Worm (Caenorhabditis elegans): ENCODE measurements around the gene C04E12.2.
"Not testable (repeated sequence)": the region's sequence is repeated elsewhere in the genome, so short reads cannot be mapped to it uniquely, and the experiment has no call there.

C04E12.2 gene

ce11 chrV:3394694-3395240, 26.9 kb downstream of the C04E12.2 start, which contains the start of gene T20D4.15:
Gene T20D4.15, minus strand, starts transcription at chrV:3394744.
- no peak for TF ChIP-seq rnt-1 (tag; optimal IDR thresholded peaks at IDR 0.05)
- no peak for TF ChIP-seq F13H6.1 (tag; optimal IDR thresholded peaks at IDR 0.05)
- no peak for TF ChIP-seq ceh-2 (tag; optimal IDR thresholded peaks at IDR 0.05)
- TF ChIP-seq K09A11.1 (tag; optimal IDR thresholded peaks at IDR 0.05; ENCODE audit: insufficient read depth), result no peak
- no peak for TF ChIP-seq sox-2 (GFP tag; IDR thresholded peaks at IDR 0.05)
- no peak for TF ChIP-seq pag-3 (tag; optimal IDR thresholded peaks at IDR 0.05; ENCODE audit: borderline replicate concordance)
- TF ChIP-seq nhr-11 (tag; optimal IDR thresholded peaks at IDR 0.05), result no peak
- no peak for TF ChIP-seq unc-42 (tag; optimal IDR thresholded peaks at IDR 0.05)

DNA sequence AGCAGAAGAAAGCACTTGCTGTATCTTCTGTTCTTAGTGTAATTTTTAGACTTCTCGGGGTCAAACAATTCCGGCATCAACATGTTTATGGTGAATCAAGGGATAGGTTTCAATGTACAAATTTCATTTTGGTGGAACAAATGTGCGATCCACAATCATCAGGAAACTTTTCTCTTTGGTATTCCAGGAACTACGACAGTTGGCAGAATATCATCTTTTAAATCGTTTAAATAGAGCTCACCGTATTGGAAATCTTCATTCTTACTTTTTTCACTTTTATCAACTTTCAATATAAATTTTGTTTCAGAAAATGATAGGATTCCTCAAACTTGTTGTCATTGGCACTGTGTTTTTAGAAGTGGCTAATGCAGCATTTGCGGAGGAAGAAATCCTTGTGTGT, 28.9 kb downstream of the C04E12.2 start, which contains the start of gene T20D4.12:
TSS of gene T20D4.12 (plus strand) at position 301 of the 400 bp plus-strand sequence.
- TF ChIP-seq unc-42, pax-1, ceh-31 (tag; optimal IDR thresholded peaks at IDR 0.05): not testable (repeated sequence)

DNA sequence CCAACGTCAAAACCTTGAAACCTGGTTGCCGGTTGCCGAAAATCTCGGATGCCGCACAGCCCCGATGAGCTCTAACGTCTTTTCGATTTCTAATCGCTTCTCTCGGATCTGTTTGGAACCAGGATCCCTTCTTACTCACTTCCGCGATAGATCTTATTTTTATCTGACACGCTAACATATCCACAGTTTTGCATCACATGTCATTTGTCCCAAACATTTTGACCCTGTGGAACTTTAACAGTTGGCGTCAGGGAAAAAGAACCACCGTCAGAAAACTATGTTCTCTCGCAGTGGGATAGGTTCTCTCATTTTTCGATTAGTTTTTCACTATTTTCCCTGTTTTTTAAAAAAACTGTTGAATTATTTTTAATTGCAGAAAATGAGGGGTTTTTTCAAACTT, 30.4 kb downstream of the C04E12.2 start, which contains the start of gene T20D4.11:
TSS of gene T20D4.11 (plus strand) at position 377 of the 400 bp plus-strand sequence.
- no peak for TF ChIP-seq Y22D7AL.16 (tag; optimal IDR thresholded peaks at IDR 0.05)
- no peak for TF ChIP-seq lin-11 (tag; optimal IDR thresholded peaks at IDR 0.05)
- no peak for TF ChIP-seq unc-55 (GFP tag; optimal IDR thresholded peaks at IDR 0.05)
- TF ChIP-seq lim-6 (tag; optimal IDR thresholded peaks at IDR 0.05), result no peak
- no peak for TF ChIP-seq ama-1 (optimal IDR thresholded peaks at IDR 0.05)
- TF ChIP-seq nhr-232 (tag; optimal IDR thresholded peaks at IDR 0.05), result no peak
- TF ChIP-seq fkh-10 (GFP tag; optimal IDR thresholded peaks at IDR 0.05), result no peak
- TF ChIP-seq ceh-45 (GFP tag; IDR thresholded peaks at IDR 0.05), result no peak
- no peak for TF ChIP-seq F13H6.1 (tag; optimal IDR thresholded peaks at IDR 0.05)
- no peak for TF ChIP-seq sox-4 (tag; optimal IDR thresholded peaks at IDR 0.05)
- no peak for TF ChIP-seq nfya-1 (tag; optimal IDR thresholded peaks at IDR 0.05)
- TF ChIP-seq elt-4 (tag; optimal IDR thresholded peaks at IDR 0.05), result no peak
- TF ChIP-seq pha-4 (tag; optimal IDR thresholded peaks at IDR 0.05), result no peak
- TF ChIP-seq pat-9 (tag; optimal IDR thresholded peaks at IDR 0.05), result no peak
- TF ChIP-seq gmeb-2 (tag; optimal IDR thresholded peaks at IDR 0.05), result no peak

ce11 chrV:3399952-3400351, 32.1 kb downstream of the C04E12.2 start, which contains the start of gene T20D4.10:
Gene T20D4.10, plus strand, starts transcription at chrV:3400252.
- not testable (repeated sequence) for TF ChIP-seq dve-1, sdc-2, ceh-34 (tag; optimal IDR thresholded peaks at IDR 0.05)

ce11 chrV:3408602-3409001, 40.7 kb downstream of the C04E12.2 start, which contains the start of gene T20D4.7:
Gene T20D4.7, plus strand, starts transcription at chrV:3408902.
- no peak for TF ChIP-seq dmd-4 (tag; optimal IDR thresholded peaks at IDR 0.05; ENCODE audit: borderline replicate concordance)
- no peak for TF ChIP-seq C08G9.2 (tag; optimal IDR thresholded peaks at IDR 0.05)
- TF ChIP-seq ceh-34 (tag; optimal IDR thresholded peaks at IDR 0.05), result no peak
- TF ChIP-seq ceh-24 (tag; optimal IDR thresholded peaks at IDR 0.05), result no peak
- TF ChIP-seq unc-3 (GFP tag; conservative IDR thresholded peaks at IDR 0.05), result no peak
- TF ChIP-seq unc-3 (tag; optimal IDR thresholded peaks at IDR 0.05), result no peak
- TF ChIP-seq pat-9 (tag; optimal IDR thresholded peaks at IDR 0.05), result no peak
- TF ChIP-seq nfya-1 (tag; optimal IDR thresholded peaks at IDR 0.05), result no peak
- TF ChIP-seq hlh-15 (tag; optimal IDR thresholded peaks at IDR 0.05), result no peak
- TF ChIP-seq T23F11.4 (GFP tag; optimal IDR thresholded peaks at IDR 0.05), result no peak
- TF ChIP-seq dve-1 (tag; optimal IDR thresholded peaks at IDR 0.05), result no peak
- TF ChIP-seq nhr-232 (tag; optimal IDR thresholded peaks at IDR 0.05), result no peak
- no peak for TF ChIP-seq ceh-2 (tag; optimal IDR thresholded peaks at IDR 0.05)
- no peak for TF ChIP-seq npax-4 (tag; optimal IDR thresholded peaks at IDR 0.05)
- TF ChIP-seq lin-11 (tag; optimal IDR thresholded peaks at IDR 0.05), result no peak
- TF ChIP-seq ceh-45 (GFP tag; IDR thresholded peaks at IDR 0.05), result no peak
- TF ChIP-seq K09A11.1 (tag; optimal IDR thresholded peaks at IDR 0.05; ENCODE audit: insufficient read depth), result no peak
- TF ChIP-seq tbx-2 (tag; optimal IDR thresholded peaks at IDR 0.05), result no peak
- TF ChIP-seq hlh-30 (tag; optimal IDR thresholded peaks at IDR 0.05; ENCODE audit: insufficient read depth), result no peak
- no peak for TF ChIP-seq che-1 (tag; optimal IDR thresholded peaks at IDR 0.05)
